Worm (Caenorhabditis elegans): Measurements from ENCODE around the gene sax-7.

ce11 chrIV:8022035-8022673 is 40.3 kb upstream of the sax-7 start, which contains the start of gene C26B2.2:
- no peak for TF ChIP-seq W03F9.2 (tag; optimal IDR thresholded peaks at IDR 0.05)
- TF ChIP-seq him-1 (tag; optimal IDR thresholded peaks at IDR 0.05), result no peak
- TF ChIP-seq dao-5 (tag; optimal IDR thresholded peaks at IDR 0.05), result no peak

Data from whole organism, L4/young adult.